Fruit fly (Drosophila melanogaster): ENCODE measurements around the gene P58IPK.

DNA sequence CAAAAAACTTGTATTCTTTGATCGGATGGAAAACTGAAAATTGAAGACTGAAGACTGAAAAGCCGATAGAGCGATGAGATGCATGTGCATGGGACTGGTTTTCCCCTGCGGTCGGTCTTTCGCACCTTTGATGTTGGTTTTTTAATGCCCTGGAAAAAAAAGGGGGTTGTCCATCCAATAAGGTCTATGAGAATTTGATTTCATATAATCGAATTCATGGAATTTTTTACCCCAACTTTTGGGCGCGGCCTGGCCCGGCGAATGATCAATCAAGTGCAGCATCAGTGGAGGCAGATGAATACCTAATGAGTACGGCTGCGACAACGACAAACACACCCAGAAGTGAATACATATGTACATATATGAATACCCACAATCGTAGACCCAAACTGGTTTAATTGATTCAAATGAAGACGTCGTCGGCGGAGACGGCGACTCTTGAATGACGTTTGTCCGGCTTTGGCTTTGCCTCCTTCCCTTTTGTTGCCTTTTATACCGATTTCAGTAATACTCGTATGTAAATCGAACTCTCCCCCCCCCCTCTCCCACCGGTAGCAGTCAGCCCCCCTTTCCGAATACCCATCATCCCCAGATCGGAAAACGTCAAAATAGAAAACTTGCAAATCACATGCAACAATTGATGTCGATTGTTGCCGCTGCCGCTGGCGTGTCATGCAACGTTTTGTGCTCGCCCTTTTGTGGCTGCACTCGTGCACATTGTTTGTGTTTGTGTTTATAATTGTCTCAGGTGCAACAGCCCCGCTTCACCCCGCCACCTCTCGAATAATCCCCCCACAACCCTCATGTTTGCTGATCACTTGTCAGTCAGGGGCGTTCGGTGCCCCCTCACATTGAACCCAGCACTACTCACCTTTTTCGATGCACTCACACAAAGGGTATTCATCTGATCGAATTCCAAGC lies 16.5 kb downstream of the P58IPK start:
- no peak for TF ChIP-seq pan (optimal IDR thresholded peaks at IDR 0.05)
- no peak for TF ChIP-seq EcR (GFP tag; optimal IDR thresholded peaks at IDR 0.05)
- TF ChIP-seq psq (optimal IDR thresholded peaks at IDR 0.05), result no peak
- no peak for TF ChIP-seq CG8478 (optimal IDR thresholded peaks at IDR 0.05)
